Fruit fly (Drosophila melanogaster): Measurements from ENCODE around the gene CG17147.

CG17147 gene

DNA sequence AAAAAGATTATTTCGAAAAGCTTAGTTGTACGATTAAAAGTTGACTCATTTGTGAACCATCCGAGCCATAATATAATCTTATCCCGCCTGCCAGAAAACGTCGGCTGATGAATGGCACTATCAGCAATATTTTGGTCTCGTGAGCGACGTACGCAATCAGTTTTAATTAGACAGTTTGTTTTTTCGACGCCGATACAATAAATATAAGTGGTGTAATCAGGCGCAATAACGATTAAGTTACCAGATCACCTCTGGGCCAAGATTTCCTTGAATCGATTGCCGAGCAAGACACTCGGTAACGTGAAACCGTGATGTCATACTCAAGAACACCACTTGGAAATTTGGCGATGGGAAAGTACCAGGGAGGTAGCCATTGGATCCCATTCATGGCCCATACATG is 14.6 kb upstream of the CG17147 start:
- TF ChIP-seq CG9948 (tag; optimal IDR thresholded peaks at IDR 0.05) (no peak), CG8159 (tag; optimal IDR thresholded peaks at IDR 0.05) (no peak), CG32121 (GFP tag; IDR thresholded peaks at IDR 0.05) (no peak), CG12605 (GFP tag; IDR thresholded peaks at IDR 0.05) (no peak), CG14655 (GFP tag; optimal IDR thresholded peaks at IDR 0.05) (no peak), CG17806 (tag; optimal IDR thresholded peaks at IDR 0.05) (no peak), Pif1B (GFP tag; optimal IDR thresholded peaks at IDR 0.05) (no peak)

DNA sequence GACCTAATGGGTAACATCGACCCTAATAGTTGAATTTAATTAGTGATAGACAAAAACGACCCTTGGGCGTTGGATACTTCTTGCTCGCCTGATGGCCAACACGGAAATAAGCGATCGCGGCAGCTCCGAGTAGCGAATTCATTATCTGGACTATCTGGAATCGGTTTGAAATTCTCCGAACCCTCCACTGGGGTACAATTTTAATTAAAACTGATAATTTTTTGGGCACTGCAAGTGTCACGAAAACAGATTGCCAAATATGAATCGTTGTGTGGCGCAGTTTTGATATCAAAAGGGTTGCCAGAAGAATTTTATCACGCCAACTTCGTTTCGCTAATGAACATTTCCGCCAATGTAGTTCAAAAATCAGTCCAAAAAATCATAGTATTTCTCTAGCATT is 13.8 kb upstream of the CG17147 start:
- TF ChIP-seq CG13204 (GFP tag; optimal IDR thresholded peaks at IDR 0.05) (no peak), EcR (GFP tag; optimal IDR thresholded peaks at IDR 0.05) (no peak), CG10348 (GFP tag; IDR thresholded peaks at IDR 0.05) (no peak), CG32121 (GFP tag; IDR thresholded peaks at IDR 0.05) (no peak), gl (tag; optimal IDR thresholded peaks at IDR 0.05) (no peak), fd96Ca (GFP tag; IDR thresholded peaks at IDR 0.05) (no peak), CG8159 (tag; optimal IDR thresholded peaks at IDR 0.05) (no peak), CG34367 (tag; optimal IDR thresholded peaks at IDR 0.05) (no peak), CG17806 (tag; optimal IDR thresholded peaks at IDR 0.05) (no peak), Ets98B (GFP tag; IDR thresholded peaks at IDR 0.05) (no peak), CG12605 (GFP tag; IDR thresholded peaks at IDR 0.05) (no peak), CG15710 (tag; optimal IDR thresholded peaks at IDR 0.05) (no peak), D1 (tag; optimal IDR thresholded peaks at IDR 0.05) (no peak)

DNA sequence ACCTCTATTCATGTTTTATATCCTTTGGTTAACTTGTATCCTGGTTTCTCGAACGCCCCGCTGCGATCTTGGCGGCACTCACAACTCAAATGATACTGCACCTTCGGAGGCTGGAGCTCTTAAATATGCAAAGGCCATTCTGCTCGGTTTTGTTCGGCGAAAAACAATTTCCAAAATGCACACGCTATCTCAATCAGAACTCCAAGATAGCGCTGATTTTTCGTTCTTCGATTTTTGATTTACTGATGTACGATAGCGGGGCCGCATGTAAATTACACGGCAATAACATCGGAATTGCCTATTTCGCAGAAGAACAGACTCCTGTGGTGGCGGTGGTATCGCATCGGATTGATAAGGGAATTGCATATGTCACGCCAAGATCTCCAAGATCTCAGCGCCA is 11.7 kb upstream of the CG17147 start, which contains the start of gene CG7017:
Gene CG7017, minus strand, starts transcription at position 101 of the 400 bp plus-strand sequence.
- TF ChIP-seq fd96Ca (GFP tag; IDR thresholded peaks at IDR 0.05) (no peak), rn (GFP tag; IDR thresholded peaks at IDR 0.05) (no peak), CG9948 (tag; optimal IDR thresholded peaks at IDR 0.05) (no peak)

DNA sequence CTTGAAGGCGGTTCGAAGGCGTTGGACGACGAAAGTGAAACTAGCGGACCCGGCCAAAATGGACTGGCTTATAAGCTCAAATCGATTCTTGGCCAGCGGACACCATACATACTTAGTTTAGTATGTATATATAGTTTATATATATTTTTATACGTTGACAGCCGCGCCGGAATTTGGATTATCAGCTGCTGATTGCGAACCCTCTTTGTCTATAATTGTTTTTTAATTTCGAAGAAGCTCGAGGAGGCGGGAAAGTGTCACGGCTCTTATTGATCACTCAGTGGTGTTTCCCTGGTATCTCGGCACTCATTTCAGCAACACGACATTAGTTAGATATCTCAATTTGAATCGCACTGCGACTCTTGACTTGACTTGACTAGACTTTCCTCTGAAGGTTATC is 3.4 kb upstream of the CG17147 start, which contains the start of gene CG6933:
Gene CG6933, minus strand, starts transcription at position 47 of the 400 bp plus-strand sequence.
- TF ChIP-seq CG12605 (GFP tag; IDR thresholded peaks at IDR 0.05) (no peak), CG17806 (tag; optimal IDR thresholded peaks at IDR 0.05) (no peak), CG14655 (GFP tag; optimal IDR thresholded peaks at IDR 0.05) (no peak), EcR (GFP tag; optimal IDR thresholded peaks at IDR 0.05) (no peak)

DNA sequence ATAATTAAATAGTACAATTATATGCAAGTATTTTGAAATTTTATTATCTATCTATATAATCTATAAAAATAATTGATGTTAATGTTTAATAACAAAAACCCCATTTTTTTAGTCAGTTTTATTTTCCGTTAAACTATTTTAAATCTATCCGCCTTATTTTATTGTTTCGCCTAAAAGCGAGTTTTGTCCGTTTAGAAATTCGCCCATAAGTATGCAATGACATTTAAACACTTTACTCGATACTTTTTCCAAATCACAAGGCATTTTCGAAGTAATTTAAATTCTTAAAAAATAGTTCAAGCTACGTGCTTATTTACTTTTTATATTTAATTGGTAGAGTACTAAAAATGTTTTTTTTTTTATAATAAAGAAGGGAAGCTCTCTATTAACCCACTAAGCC is 2.8 kb upstream of the CG17147 start:
- TF ChIP-seq D1 (tag; optimal IDR thresholded peaks at IDR 0.05): peak; percentile 83
- TF ChIP-seq CG4496 (GFP tag; IDR thresholded peaks at IDR 0.05): no peak

DNA sequence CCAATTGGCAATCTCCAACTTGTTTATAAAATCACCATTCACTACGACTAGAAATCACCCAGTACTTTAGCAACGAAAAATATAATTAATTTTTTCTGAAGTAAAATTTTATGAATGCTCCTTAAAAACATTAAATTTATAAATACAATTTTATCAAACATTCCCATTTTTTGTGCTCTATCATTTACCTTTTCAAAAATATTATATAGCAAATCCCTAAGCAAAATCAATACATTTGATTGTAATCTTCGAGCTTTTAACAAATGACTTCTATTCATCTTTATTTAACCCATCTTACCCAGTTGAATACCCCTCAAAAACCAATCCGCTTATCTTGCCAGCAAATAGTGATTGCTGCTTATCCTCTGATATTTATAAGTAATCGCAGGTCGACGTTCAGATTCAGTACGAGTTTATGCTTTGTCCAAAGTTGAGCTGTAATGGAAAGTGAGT is 2.3 kb upstream of the CG17147 start, which contains the start of gene CG17145:
Gene CG17145, plus strand, starts transcription at position 403 of the 453 bp plus-strand sequence.
- TF ChIP-seq CG10348 (GFP tag; IDR thresholded peaks at IDR 0.05): no peak
- TF ChIP-seq EcR (GFP tag; optimal IDR thresholded peaks at IDR 0.05): no peak
- TF ChIP-seq CG8301 (tag; optimal IDR thresholded peaks at IDR 0.05): no peak
- TF ChIP-seq Pif1B (GFP tag; optimal IDR thresholded peaks at IDR 0.05): no peak
- no peak for TF ChIP-seq CG9948 (tag; optimal IDR thresholded peaks at IDR 0.05)
- no peak for TF ChIP-seq CG8159 (tag; optimal IDR thresholded peaks at IDR 0.05)
- TF ChIP-seq CG34367 (tag; optimal IDR thresholded peaks at IDR 0.05): no peak
- no peak for TF ChIP-seq CG17806 (tag; optimal IDR thresholded peaks at IDR 0.05)

DNA sequence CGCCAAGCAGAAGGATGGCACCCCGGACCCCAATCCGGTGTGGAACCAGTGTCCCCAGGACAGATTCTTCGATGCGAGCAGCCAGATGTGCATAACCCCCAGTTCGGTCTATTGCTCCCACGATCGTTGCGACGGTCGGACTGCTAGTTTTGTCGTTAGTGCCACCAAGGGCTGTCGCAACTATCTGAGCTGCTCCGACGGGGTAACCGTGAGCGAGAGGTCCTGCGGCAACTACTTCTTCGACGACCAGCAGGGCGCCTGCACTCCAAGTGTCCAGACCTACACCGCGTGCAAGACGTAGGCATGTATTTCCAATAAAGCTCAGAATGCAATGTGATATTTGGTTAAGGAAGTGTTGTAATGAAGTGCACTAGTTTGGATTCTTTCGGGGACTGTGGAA is 1.1 kb upstream of the CG17147 start:
- TF ChIP-seq CG10348 (GFP tag; IDR thresholded peaks at IDR 0.05) (no peak), CG32121 (GFP tag; IDR thresholded peaks at IDR 0.05) (no peak), CG8301 (tag; optimal IDR thresholded peaks at IDR 0.05) (no peak), CG34367 (tag; optimal IDR thresholded peaks at IDR 0.05) (no peak), CG14655 (GFP tag; optimal IDR thresholded peaks at IDR 0.05) (no peak), rn (GFP tag; IDR thresholded peaks at IDR 0.05) (no peak), CG12605 (GFP tag; IDR thresholded peaks at IDR 0.05) (no peak), fd96Ca (GFP tag; IDR thresholded peaks at IDR 0.05) (no peak), D1 (tag; optimal IDR thresholded peaks at IDR 0.05) (no peak), Pif1A (GFP tag; optimal IDR thresholded peaks at IDR 0.05) (no peak), CG15710 (tag; optimal IDR thresholded peaks at IDR 0.05) (no peak), Pif1B (GFP tag; optimal IDR thresholded peaks at IDR 0.05) (no peak), CG13204 (GFP tag; optimal IDR thresholded peaks at IDR 0.05) (no peak), CG9948 (tag; optimal IDR thresholded peaks at IDR 0.05) (no peak), Ets98B (GFP tag; IDR thresholded peaks at IDR 0.05) (no peak)

DNA sequence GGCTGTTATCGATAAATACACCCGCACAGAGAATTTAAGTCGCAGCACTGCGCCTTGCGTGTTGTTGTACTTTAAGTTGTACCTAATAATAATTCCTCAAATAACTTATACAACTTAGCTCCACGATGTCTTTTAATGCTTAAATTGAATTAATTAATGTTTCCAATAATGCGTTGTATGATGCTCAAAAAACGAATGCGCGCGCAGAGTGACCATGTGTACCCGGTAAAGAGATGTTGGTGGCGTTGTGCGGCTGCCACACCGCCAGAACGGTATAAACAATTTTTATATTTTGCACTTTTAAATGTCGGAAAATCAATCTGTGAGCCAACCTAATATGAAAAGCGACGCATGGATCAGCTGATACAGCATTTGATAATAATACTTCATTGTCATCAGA is 2.4 kb downstream of the CG17147 start:
- TF ChIP-seq CG15710 (tag; optimal IDR thresholded peaks at IDR 0.05): no peak
- TF ChIP-seq Pif1B (GFP tag; optimal IDR thresholded peaks at IDR 0.05): no peak
- no peak for TF ChIP-seq CG8159 (tag; optimal IDR thresholded peaks at IDR 0.05)
- TF ChIP-seq CG4496 (GFP tag; IDR thresholded peaks at IDR 0.05): no peak
- no peak for TF ChIP-seq fd96Ca (GFP tag; IDR thresholded peaks at IDR 0.05)
- TF ChIP-seq CG32121 (GFP tag; IDR thresholded peaks at IDR 0.05): no peak
- TF ChIP-seq Snoo (tag; optimal IDR thresholded peaks at IDR 0.05): no peak
- no peak for TF ChIP-seq CG12605 (GFP tag; IDR thresholded peaks at IDR 0.05)
- no peak for TF ChIP-seq CG34367 (tag; optimal IDR thresholded peaks at IDR 0.05)
- TF ChIP-seq gl (tag; optimal IDR thresholded peaks at IDR 0.05): no peak
- TF ChIP-seq Pif1A (GFP tag; optimal IDR thresholded peaks at IDR 0.05): no peak
- TF ChIP-seq CG13204 (GFP tag; optimal IDR thresholded peaks at IDR 0.05): no peak
- TF ChIP-seq EcR (GFP tag; optimal IDR thresholded peaks at IDR 0.05): no peak
- TF ChIP-seq CG17806 (tag; optimal IDR thresholded peaks at IDR 0.05): no peak
- no peak for TF ChIP-seq Ets98B (GFP tag; IDR thresholded peaks at IDR 0.05)
- TF ChIP-seq CG10348 (GFP tag; IDR thresholded peaks at IDR 0.05): no peak
- TF ChIP-seq rn (GFP tag; IDR thresholded peaks at IDR 0.05): no peak
- no peak for TF ChIP-seq D1 (tag; optimal IDR thresholded peaks at IDR 0.05)
